Worm (Caenorhabditis elegans): ENCODE results near the gene unc-22.
A peak's percentile ranks its signal among the peaks of the same experiment; 100 is the strongest.

unc-22 gene

DNA sequence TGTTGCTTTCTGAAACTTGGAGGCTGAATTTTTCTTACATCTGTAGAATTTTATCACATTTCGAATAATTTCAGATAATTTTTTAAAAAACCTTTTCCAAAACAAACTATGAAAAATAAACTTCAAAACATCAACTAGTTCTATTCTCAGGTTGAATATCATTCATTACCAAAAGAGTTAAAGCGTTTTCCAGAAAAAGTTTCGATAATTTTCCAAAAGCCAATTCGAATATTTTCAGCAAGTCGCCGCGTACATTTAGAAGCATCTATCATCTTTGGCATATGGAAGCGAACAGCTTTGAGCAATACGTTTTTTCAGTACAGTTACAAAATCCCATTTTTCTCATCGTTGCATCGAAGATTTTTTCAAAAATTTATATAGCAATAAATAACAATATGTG, 26.1 kb upstream of the unc-22 start (continued):
- no peak for TF ChIP-seq vab-15 (tag; optimal IDR thresholded peaks at IDR 0.05)
- TF ChIP-seq skn-1 (tag; optimal IDR thresholded peaks at IDR 0.05), result no peak
- TF ChIP-seq lsy-2 (tag; optimal IDR thresholded peaks at IDR 0.05), result peak; percentile 6 to 10
- peak; percentile 57 for TF ChIP-seq ztf-4 (tag; optimal IDR thresholded peaks at IDR 0.05)
- no peak for TF ChIP-seq pag-3 (tag; optimal IDR thresholded peaks at IDR 0.05; ENCODE audit: borderline replicate concordance, insufficient read depth)
- TF ChIP-seq ztf-11 (tag; optimal IDR thresholded peaks at IDR 0.05), result peak in 1 of 2 experiments; percentile 16
- no peak for TF ChIP-seq rnt-1 (tag; optimal IDR thresholded peaks at IDR 0.05)
- TF ChIP-seq elt-3 (tag; optimal IDR thresholded peaks at IDR 0.05), result no peak
- TF ChIP-seq fkh-4 (tag; optimal IDR thresholded peaks at IDR 0.05; ENCODE audit: borderline replicate concordance), result no peak
- no peak for TF ChIP-seq C16A3.4 (tag; optimal IDR thresholded peaks at IDR 0.05)
- no peak for TF ChIP-seq egl-13 (tag; optimal IDR thresholded peaks at IDR 0.05)
- TF ChIP-seq aly-2 (tag; optimal IDR thresholded peaks at IDR 0.05), result peak; percentile 91
- TF ChIP-seq ets-5 (GFP tag; IDR thresholded peaks at IDR 0.05), result no peak
- no peak for TF ChIP-seq unc-62 (GFP tag; optimal IDR thresholded peaks at IDR 0.05)
- no peak for TF ChIP-seq nhr-11 (tag; optimal IDR thresholded peaks at IDR 0.05)
- peak; percentile 46 for TF ChIP-seq nhr-71 (tag; optimal IDR thresholded peaks at IDR 0.05)
- no peak for TF ChIP-seq ceh-63 (GFP tag; optimal IDR thresholded peaks at IDR 0.05)
- peak in 1 of 2 experiments; percentile 9 for TF ChIP-seq lin-35 (GFP tag; optimal IDR thresholded peaks at IDR 0.05)
- TF ChIP-seq nhr-28 (tag; optimal IDR thresholded peaks at IDR 0.05), result no peak
- no peak for TF ChIP-seq tlp-1 (tag; optimal IDR thresholded peaks at IDR 0.05)
- no peak for TF ChIP-seq lin-14 (GFP tag; optimal IDR thresholded peaks at IDR 0.05)
- no peak for TF ChIP-seq C04F5.9 (tag; optimal IDR thresholded peaks at IDR 0.05)
- no peak for TF ChIP-seq fos-1 (tag; optimal IDR thresholded peaks at IDR 0.05)
- no peak for TF ChIP-seq nhr-84 (tag; optimal IDR thresholded peaks at IDR 0.05)
- no peak for TF ChIP-seq isw-1 (GFP tag; IDR thresholded peaks at IDR 0.05)
- no peak for TF ChIP-seq efl-3 (GFP tag; optimal IDR thresholded peaks at IDR 0.05)
- TF ChIP-seq snpc-4 (tag; optimal IDR thresholded peaks at IDR 0.05), result no peak
- no peak for TF ChIP-seq unc-30 (tag; optimal IDR thresholded peaks at IDR 0.05)
- TF ChIP-seq sox-4 (tag; optimal IDR thresholded peaks at IDR 0.05), result no peak
- no peak for TF ChIP-seq blmp-1 (tag; optimal IDR thresholded peaks at IDR 0.05)
- no peak for TF ChIP-seq nhr-77 (tag; optimal IDR thresholded peaks at IDR 0.05)
- TF ChIP-seq ceh-8 (GFP tag; optimal IDR thresholded peaks at IDR 0.05), result no peak
- TF ChIP-seq unc-98 (GFP tag; IDR thresholded peaks at IDR 0.05), result no peak
- TF ChIP-seq nhr-20 (tag; optimal IDR thresholded peaks at IDR 0.05), result no peak
- no peak for TF ChIP-seq sptf-1 (tag; optimal IDR thresholded peaks at IDR 0.05)
- no peak for TF ChIP-seq sup-37 (GFP tag; optimal IDR thresholded peaks at IDR 0.05)
- TF ChIP-seq pqm-1 (tag; optimal IDR thresholded peaks at IDR 0.05), result no peak
- TF ChIP-seq ama-1 (optimal IDR thresholded peaks at IDR 0.05), result peak; percentile 81
- no peak for TF ChIP-seq xbp-1 (tag; optimal IDR thresholded peaks at IDR 0.05)
- no peak for TF ChIP-seq nhr-85 (tag)
- TF ChIP-seq elt-2 (tag; optimal IDR thresholded peaks at IDR 0.05), result no peak
- TF ChIP-seq mdl-1 (tag; optimal IDR thresholded peaks at IDR 0.05), result no peak
- TF ChIP-seq nhr-47 (tag; optimal IDR thresholded peaks at IDR 0.05), result peak; percentile 42
- no peak for TF ChIP-seq unc-86 (tag; optimal IDR thresholded peaks at IDR 0.05)

DNA sequence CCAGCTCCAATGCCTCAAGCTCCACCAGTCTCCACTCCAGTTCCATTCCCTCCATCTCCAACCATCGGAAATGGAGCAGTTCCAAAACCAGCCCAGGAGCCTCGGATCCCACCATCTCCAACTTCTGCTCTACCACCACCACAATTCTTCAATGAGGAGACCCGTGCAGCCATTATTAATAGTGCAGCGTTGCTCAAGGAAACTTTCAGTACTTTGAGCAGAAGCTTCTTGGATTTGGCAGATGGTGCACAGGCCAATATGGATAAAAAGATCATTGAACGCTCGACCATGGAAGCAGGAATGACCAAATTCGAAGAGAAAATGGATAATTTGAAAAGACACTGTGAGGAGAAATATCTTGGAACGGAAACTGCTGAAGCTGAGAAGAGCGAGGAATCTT, 24.6 kb upstream of the unc-22 start:
- TF ChIP-seq nhr-20 (tag; optimal IDR thresholded peaks at IDR 0.05) (no peak), nhr-85 (tag) (peak; percentile 4), ama-1 (optimal IDR thresholded peaks at IDR 0.05) (peak; percentile 22)
